Worm (Caenorhabditis elegans) whole organism, young adult: ENCODE results near the gene K01A12.4.

ENCODE experiments used
- F23B12.7 ChIP-seq: sonication (generic microtip); optimal IDR thresholded peaks from 2 replicates; lab custom pipeline; 2017; ENCODE audit warnings: missing genetic modification characterization, mild to moderate bottlenecking, missing compliant biosample characterization, antibody characterized with exemption, moderate library complexity; ENCODE audit not compliant: insufficient read depth
- akir-1 ChIP-seq: fragments of 200-800 bp; sonication (Bioruptor generic); optimal IDR thresholded peaks from 2 replicates; lab custom pipeline; 2018; ENCODE audit warnings: mild to moderate bottlenecking, missing genetic modification characterization, moderate library complexity, missing compliant biosample characterization
- ceh-79 ChIP-seq: sonication (generic microtip); optimal IDR thresholded peaks from 2 replicates; lab custom pipeline; 2017; ENCODE audit warnings: mild to moderate bottlenecking, missing genetic modification characterization, missing compliant biosample characterization
- ets-4 ChIP-seq: fragments of 200-800 bp; sonication (Bioruptor generic); optimal IDR thresholded peaks from 2 replicates; lab custom pipeline; 2018; ENCODE audit warnings: mild to moderate bottlenecking, missing genetic modification characterization, missing compliant biosample characterization
- nhr-179 ChIP-seq: sonication (generic microtip); optimal IDR thresholded peaks from 2 replicates; lab custom pipeline; 2016; ENCODE audit warnings: mild to moderate bottlenecking, missing genetic modification characterization, missing compliant biosample characterization
- pbrm-1 ChIP-seq: fragments of 200-800 bp; sonication (Bioruptor generic); IDR thresholded peaks from 2 replicates; pipeline ENCODE4 v1.3.6; 2022; ENCODE audit warnings: missing genetic modification reagents, missing genetic modification characterization, missing compliant biosample characterization

ce11 chrX:8646287-8646686 is 35.6 kb downstream of the K01A12.4 start:
- no peak for TF ChIP-seq ets-4 (GFP tag; lab: Kevin White, UChicago)
- peak; percentile 44 for TF ChIP-seq F23B12.7 (tag; lab: Kevin White, UChicago)
- peak; percentile 88 for TF ChIP-seq pbrm-1 (GFP tag; lab: Robert Waterston, UW)
- TF ChIP-seq akir-1 (GFP tag; lab: Kevin White, UChicago), result no peak
- peak; percentile 56 for TF ChIP-seq ceh-79 (tag; lab: Kevin White, UChicago)
- TF ChIP-seq nhr-179 (tag; lab: Kevin White, UChicago), result no peak
